Fruit fly (Drosophila melanogaster) S2 (cell line): ENCODE results near the gene CG12592.

Source experiments
- CG8478 ChIP-seq: fragments of >200 bp; optimal IDR thresholded peaks from 2 replicates; lab custom pipeline; 2018
- CTCF ChIP-seq, 2 experiments: fragments of >200 bp; optimal IDR thresholded peaks; 2 replicates each; lab custom pipeline; 2018

DNA sequence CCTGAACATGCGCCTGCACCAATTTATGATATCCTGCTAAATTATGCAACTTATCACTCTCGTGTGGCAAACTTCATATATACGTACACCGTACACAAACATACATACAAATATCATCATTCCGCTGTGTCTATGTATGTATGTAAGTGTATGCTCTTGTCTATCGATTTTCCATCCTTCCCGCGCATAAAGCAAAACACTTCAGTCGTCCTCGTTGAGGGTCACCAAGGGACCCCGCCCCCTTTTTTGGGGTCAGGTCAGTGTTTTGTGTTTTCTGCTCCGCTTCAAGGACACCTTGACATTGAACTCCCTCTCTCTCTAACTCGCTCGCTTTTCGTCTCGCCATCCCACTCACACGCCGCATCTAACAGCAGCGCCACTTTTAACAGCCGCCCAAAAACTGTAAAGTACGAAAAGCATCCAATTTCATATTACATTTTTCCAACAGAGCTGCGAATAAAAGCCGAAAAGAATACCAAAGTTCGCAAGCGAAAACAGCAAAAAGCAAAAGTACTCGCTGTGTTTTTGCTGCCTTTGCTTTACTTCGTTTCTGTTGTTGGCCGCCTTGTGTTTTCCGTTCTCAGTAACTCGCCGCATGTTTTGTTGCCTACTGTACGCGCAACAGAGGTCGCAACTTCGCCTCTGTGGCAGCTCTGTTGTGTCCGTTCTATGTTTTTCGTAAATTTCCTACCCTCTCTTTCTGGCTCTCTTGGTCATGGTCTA, 17.9 kb downstream of the CG12592 start:
- TF ChIP-seq CTCF (optimal IDR thresholded peaks at IDR 0.05; lab: Kevin White, UChicago) (no peak), CG8478 (lab: Kevin White, UChicago) (no peak)
